Worm (Caenorhabditis elegans) whole organism, midembryonic: ENCODE measurements around the gene ncx-1.

ENCODE experiments used
- T22C8.4 ChIP-seq: fragments of 200-800 bp; sonication (Bioruptor generic); IDR thresholded peaks from 2 replicates; pipeline ENCODE4 v1.3.6; 2022; ENCODE audit warnings: missing genetic modification characterization, missing compliant biosample characterization
- cog-1 ChIP-seq: sonication (generic microtip); optimal IDR thresholded peaks from 2 replicates; lab custom pipeline; 2016; ENCODE audit warnings: missing genetic modification characterization, missing compliant biosample characterization
- flt-1 ChIP-seq: fragments of 200-800 bp; sonication (Bioruptor generic); IDR thresholded peaks from 2 replicates; pipeline ENCODE4 v1.3.6; 2022; ENCODE audit warnings: missing genetic modification characterization, missing compliant biosample characterization
- klf-2 ChIP-seq: fragments of 200-800 bp; sonication (Bioruptor generic); conservative IDR thresholded peaks from 2 replicates; pipeline ENCODE4 v1.3.6; 2022; ENCODE audit warnings: missing genetic modification reagents, missing genetic modification characterization, missing compliant biosample characterization
- med-1 ChIP-seq: sonication (generic microtip); optimal IDR thresholded peaks from 2 replicates; lab custom pipeline; 2017; ENCODE audit warnings: missing genetic modification characterization, mild to moderate bottlenecking, missing compliant biosample characterization, antibody characterized with exemption, missing genetic modification reagents; ENCODE audit not compliant: insufficient read depth
- ref-1 ChIP-seq: fragments of 200-800 bp; sonication (Bioruptor generic); conservative IDR thresholded peaks from 2 replicates; pipeline ENCODE4 v1.3.6; 2022; ENCODE audit warnings: missing genetic modification reagents, missing genetic modification characterization, missing compliant biosample characterization
- tab-1 ChIP-seq: fragments of 200-800 bp; sonication (Bioruptor generic); IDR thresholded peaks from 2 replicates; pipeline ENCODE4 v1.3.6; 2022; ENCODE audit warnings: missing genetic modification characterization, missing compliant biosample characterization
- ztf-23 ChIP-seq: fragments of 200-800 bp; sonication (Bioruptor generic); IDR thresholded peaks from 2 replicates; pipeline ENCODE4 v1.3.6; 2022; ENCODE audit warnings: missing genetic modification reagents, missing genetic modification characterization, missing compliant biosample characterization
- ztf-29 ChIP-seq: fragments of 200-800 bp; sonication (Bioruptor generic); IDR thresholded peaks from 2 replicates; pipeline ENCODE4 v1.3.6; 2022; ENCODE audit warnings: missing genetic modification reagents, missing genetic modification characterization, missing compliant biosample characterization

Gene ncx-1

ce11 chrV:20090698-20091313 lies 29.7 kb downstream of the ncx-1 start, which contains the start of the genes dcs-1 and sec-23:
Gene dcs-1, minus strand, starts transcription at chrV:20090743.
Gene sec-23, plus strand, starts transcription at chrV:20091263.
- TF ChIP-seq tab-1: no peak
- TF ChIP-seq ztf-29 (GFP tag; lab: Robert Waterston, UW): no peak
- no peak for TF ChIP-seq klf-2 (GFP tag; lab: Robert Waterston, UW)
- TF ChIP-seq ztf-23: no peak

- no peak for TF ChIP-seq flt-1 (GFP tag; lab: Robert Waterston, UW)
These were observed 32.8 kb downstream of the ncx-1 start, which contains the start of gene fre-1 for ce11 chrV:20087635-20088034. Gene fre-1, minus strand, starts transcription at chrV:20087735.

ce11 chrV:20074345-20074744 lies 46.1 kb downstream of the ncx-1 start:
- no peak for TF ChIP-seq ztf-23
- TF ChIP-seq cog-1 (tag; lab: Kevin White, UChicago): no peak
- no peak for TF ChIP-seq T22C8.4 (GFP tag; lab: Robert Waterston, UW)
- no peak for TF ChIP-seq flt-1 (GFP tag; lab: Robert Waterston, UW)
- TF ChIP-seq med-1: no peak
- TF ChIP-seq ztf-29 (GFP tag; lab: Robert Waterston, UW): no peak
- TF ChIP-seq klf-2 (GFP tag; lab: Robert Waterston, UW): no peak
- no peak for TF ChIP-seq tab-1
- TF ChIP-seq ref-1 (GFP tag; lab: Robert Waterston, UW): no peak

DNA sequence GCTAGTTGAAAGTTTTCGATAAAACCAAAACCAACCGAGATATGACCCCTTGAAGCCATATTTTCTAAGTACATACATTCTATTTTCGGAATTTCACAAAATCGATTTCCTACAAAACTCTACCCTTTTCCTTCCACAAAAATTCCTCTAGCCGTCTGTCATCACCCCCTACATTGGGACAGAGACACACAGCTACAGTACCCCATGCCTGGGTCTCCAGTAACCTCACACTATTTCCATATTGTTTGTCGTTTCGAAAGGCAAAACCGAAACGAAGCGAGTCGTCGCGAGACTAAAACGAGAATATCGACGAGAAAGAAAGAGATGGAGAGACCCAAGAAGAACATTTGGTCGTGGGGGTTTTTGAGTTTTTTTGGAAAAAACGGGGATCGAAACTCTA lies 52.1 kb downstream of the ncx-1 start:
- TF ChIP-seq flt-1 (GFP tag; lab: Robert Waterston, UW): no peak
- TF ChIP-seq tab-1: no peak
- TF ChIP-seq klf-2 (GFP tag; lab: Robert Waterston, UW): no peak
- no peak for TF ChIP-seq cog-1 (tag; lab: Kevin White, UChicago)
- no peak for TF ChIP-seq T22C8.4 (GFP tag; lab: Robert Waterston, UW)
- no peak for TF ChIP-seq ztf-23
- TF ChIP-seq med-1: no peak
- TF ChIP-seq ref-1 (GFP tag; lab: Robert Waterston, UW): no peak

ce11 chrV:20067075-20067474 lies 53.4 kb downstream of the ncx-1 start:
- TF ChIP-seq ref-1 (GFP tag; lab: Robert Waterston, UW): no peak
- no peak for TF ChIP-seq med-1
- TF ChIP-seq flt-1 (GFP tag; lab: Robert Waterston, UW): no peak
- no peak for TF ChIP-seq ztf-29 (GFP tag; lab: Robert Waterston, UW)
- no peak for TF ChIP-seq T22C8.4 (GFP tag; lab: Robert Waterston, UW)
- TF ChIP-seq tab-1: no peak
- no peak for TF ChIP-seq cog-1 (tag; lab: Kevin White, UChicago)
- TF ChIP-seq ztf-23: no peak
- TF ChIP-seq klf-2 (GFP tag; lab: Robert Waterston, UW): no peak

DNA sequence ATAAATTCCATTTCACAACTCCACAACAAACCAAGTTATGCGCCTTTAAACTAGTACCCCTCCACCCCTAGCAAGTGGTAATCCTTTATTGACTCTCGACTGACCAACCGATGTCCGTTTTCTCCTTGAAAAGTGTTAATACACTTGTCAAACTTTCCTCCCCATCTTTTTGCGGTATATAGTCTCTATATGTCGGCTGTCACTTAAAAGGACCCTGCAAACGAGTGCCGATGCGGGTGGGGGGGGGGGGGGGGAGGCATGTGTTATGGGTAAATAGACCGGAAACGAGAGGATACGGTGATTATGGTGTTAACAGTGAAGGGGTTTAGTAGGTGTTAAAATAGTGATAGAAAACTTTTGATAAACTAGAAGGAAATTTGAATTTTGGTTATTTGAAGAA lies 55.4 kb downstream of the ncx-1 start:
- TF ChIP-seq flt-1 (GFP tag; lab: Robert Waterston, UW) (no peak), ztf-29 (GFP tag; lab: Robert Waterston, UW) (no peak), cog-1 (tag; lab: Kevin White, UChicago) (no peak), ztf-23 (no peak), ref-1 (GFP tag; lab: Robert Waterston, UW) (no peak), tab-1 (no peak), klf-2 (GFP tag; lab: Robert Waterston, UW) (no peak), med-1 (no peak), T22C8.4 (GFP tag; lab: Robert Waterston, UW) (no peak)

- no peak for TF ChIP-seq ref-1 (GFP tag; lab: Robert Waterston, UW)
- TF ChIP-seq cog-1 (tag; lab: Kevin White, UChicago): no peak
- TF ChIP-seq flt-1 (GFP tag; lab: Robert Waterston, UW): no peak
- TF ChIP-seq tab-1: no peak
- TF ChIP-seq klf-2 (GFP tag; lab: Robert Waterston, UW): no peak
- no peak for TF ChIP-seq ztf-23
- no peak for TF ChIP-seq ztf-29 (GFP tag; lab: Robert Waterston, UW)
- no peak for TF ChIP-seq med-1
- no peak for TF ChIP-seq T22C8.4 (GFP tag; lab: Robert Waterston, UW)
These were observed 56.4 kb downstream of the ncx-1 start, which contains the start of gene ttx-1 for ce11 chrV:20064076-20064475. Gene ttx-1, minus strand, starts transcription at chrV:20064176.

ce11 chrV:20061498-20061897 lies 59.0 kb downstream of the ncx-1 start:
- TF ChIP-seq cog-1 (tag; lab: Kevin White, UChicago): peak; percentile 30
- TF ChIP-seq ztf-29 (GFP tag; lab: Robert Waterston, UW): no peak
- TF ChIP-seq T22C8.4 (GFP tag; lab: Robert Waterston, UW): peak; percentile 39; the same call in 1 of the 2 replicates

- TF ChIP-seq flt-1 (GFP tag; lab: Robert Waterston, UW): no peak
- no peak for TF ChIP-seq med-1
- no peak for TF ChIP-seq ref-1 (GFP tag; lab: Robert Waterston, UW)
- no peak for TF ChIP-seq cog-1 (tag; lab: Kevin White, UChicago)
- no peak for TF ChIP-seq T22C8.4 (GFP tag; lab: Robert Waterston, UW)
- TF ChIP-seq tab-1: no peak
- TF ChIP-seq ztf-29 (GFP tag; lab: Robert Waterston, UW): no peak
- TF ChIP-seq klf-2 (GFP tag; lab: Robert Waterston, UW): no peak
- TF ChIP-seq ztf-23: no peak
These were observed 61.1 kb downstream of the ncx-1 start for ce11 chrV:20059370-20059769.
